Worm (Caenorhabditis elegans) whole organism, L4 larva: ENCODE results near the gene F59A6.13.

ENCODE experiments used
- D1046.2 ChIP-seq: fragments of 200-800 bp; sonication (Bioruptor generic); IDR thresholded peaks from 2 replicates; pipeline ENCODE4 v1.3.6; 2022; ENCODE audit warnings: missing genetic modification characterization, missing compliant biosample characterization
- F44E2.7 ChIP-seq: fragments of 200-800 bp; sonication (Bioruptor generic); IDR thresholded peaks from 2 replicates; pipeline ENCODE4 v2.1.2; 2022; ENCODE audit warnings: missing genetic modification characterization, missing compliant biosample characterization
- F49E8.2 ChIP-seq: sonication (generic microtip); optimal IDR thresholded peaks from 2 replicates; lab custom pipeline; 2016; ENCODE audit warnings: missing compliant biosample characterization, mild to moderate bottlenecking, missing genetic modification characterization, borderline replicate concordance
- T20F7.1 ChIP-seq: fragments of 200-800 bp; sonication (Bioruptor generic); optimal IDR thresholded peaks from 2 replicates; lab custom pipeline; 2018; ENCODE audit warnings: mild to moderate bottlenecking, missing genetic modification characterization, missing compliant biosample characterization
- T26A8.4 ChIP-seq: fragments of 200-800 bp; sonication (Bioruptor generic); IDR thresholded peaks from 2 replicates; pipeline ENCODE4 v1.3.6; 2022; ENCODE audit warnings: missing genetic modification characterization, missing compliant biosample characterization
- Y105C5A.15 ChIP-seq: fragments of 200-800 bp; sonication (Bioruptor generic); IDR thresholded peaks from 2 replicates; pipeline ENCODE4 v1.3.6; 2022; ENCODE audit warnings: missing genetic modification characterization, missing compliant biosample characterization
- Y48G9A.11 ChIP-seq: fragments of 200-800 bp; sonication (Bioruptor generic); IDR thresholded peaks from 2 replicates; pipeline ENCODE4 v1.3.6; 2022; ENCODE audit warnings: missing genetic modification reagents, missing genetic modification characterization, missing compliant biosample characterization
- Y75B8A.6 ChIP-seq: fragments of 200-800 bp; sonication (Bioruptor generic); IDR thresholded peaks from 2 replicates; pipeline ENCODE4 v1.3.6; 2022; ENCODE audit warnings: missing genetic modification reagents, missing genetic modification characterization, missing compliant biosample characterization
- aha-1 ChIP-seq: fragments of 150-350 bp; peaks from one replicate; lab custom pipeline; 2014; ENCODE audit warnings: missing biosample characterization, missing genetic modification characterization
- ceh-20 ChIP-seq: fragments of 200-800 bp; sonication (Bioruptor generic); IDR thresholded peaks from 2 replicates; pipeline ENCODE4 v1.3.6; 2022; ENCODE audit warnings: missing genetic modification reagents, missing genetic modification characterization, missing compliant biosample characterization
- ceh-44 ChIP-seq: fragments of 200-800 bp; sonication (Bioruptor generic); IDR thresholded peaks from 2 replicates; pipeline ENCODE4 v1.3.6; 2022; ENCODE audit warnings: missing genetic modification reagents, missing genetic modification characterization, missing compliant biosample characterization
- ceh-82 ChIP-seq: sonication (generic microtip); optimal IDR thresholded peaks from 2 replicates; lab custom pipeline; 2017; ENCODE audit warnings: missing biosample characterization, missing genetic modification characterization
- daf-16 ChIP-seq, 3 experiments: sonication (generic microtip); optimal IDR thresholded peaks; 2 replicates each; lab custom pipeline; 2016 to 2017; ENCODE audit warnings: missing genetic modification characterization in 3 of 3, missing genetic modification reagents in 3 of 3, mild to moderate bottlenecking in 2 of 3, missing compliant biosample characterization in 2 of 3, missing biosample characterization in 1 of 3, moderate library complexity in 1 of 3
- daf-19 ChIP-seq: fragments of 200-800 bp; sonication (Bioruptor generic); conservative IDR thresholded peaks from 2 replicates; pipeline ENCODE4 v1.3.6; 2022; ENCODE audit warnings: missing genetic modification characterization, missing compliant biosample characterization
- dmd-6 ChIP-seq: fragments of 200-800 bp; sonication (Bioruptor generic); IDR thresholded peaks from 2 replicates; pipeline ENCODE4 v1.3.6; 2022; ENCODE audit warnings: missing genetic modification reagents, missing genetic modification characterization, missing compliant biosample characterization
- dmd-9 ChIP-seq: fragments of 200-800 bp; sonication (Bioruptor generic); IDR thresholded peaks from 2 replicates; pipeline ENCODE4 v1.3.6; 2022; ENCODE audit warnings: missing genetic modification reagents, missing genetic modification characterization, missing compliant biosample characterization
- fos-1 ChIP-seq: fragments of 150-350 bp; optimal IDR thresholded peaks from 2 replicates; lab custom pipeline; 2014; ENCODE audit warnings: missing biosample characterization, missing genetic modification characterization
- hmg-1.1 ChIP-seq: fragments of 200-800 bp; sonication (Bioruptor generic); IDR thresholded peaks from 2 replicates; pipeline ENCODE4 v1.3.6; 2022; ENCODE audit warnings: missing genetic modification reagents, missing genetic modification characterization, missing compliant biosample characterization
- jun-1 ChIP-seq: fragments of 150-350 bp; optimal IDR thresholded peaks from 2 replicates; lab custom pipeline; 2014; ENCODE audit warnings: missing biosample characterization, missing genetic modification reagents, missing genetic modification characterization
- lim-7 ChIP-seq: fragments of 200-800 bp; sonication (Bioruptor generic); IDR thresholded peaks from 2 replicates; pipeline ENCODE4 v1.3.6; 2022; ENCODE audit warnings: missing genetic modification characterization, missing compliant biosample characterization
- lin-13 ChIP-seq: fragments of 150-350 bp; optimal IDR thresholded peaks from 2 replicates; lab custom pipeline; 2014; ENCODE audit warnings: missing biosample characterization, missing genetic modification reagents, missing genetic modification characterization
- lin-15B ChIP-seq: fragments of 150-350 bp; sonication (generic microtip); optimal IDR thresholded peaks from 3 replicates; lab custom pipeline; 2014; ENCODE audit warnings: missing biosample characterization, missing genetic modification characterization
- lin-29 ChIP-seq: fragments of 200-800 bp; sonication (Bioruptor generic); IDR thresholded peaks from 2 replicates; pipeline ENCODE4 v1.3.6; 2022; ENCODE audit warnings: missing genetic modification reagents, missing genetic modification characterization, missing compliant biosample characterization
- madf-5 ChIP-seq, 2 experiments: fragments of 200-800 bp; sonication (Bioruptor generic); IDR thresholded peaks; 2 replicates each; pipeline ENCODE4 v1.3.6; 2022; ENCODE audit warnings: missing compliant biosample characterization in 2 of 2, missing genetic modification characterization in 2 of 2
- madf-9 ChIP-seq: fragments of 200-800 bp; sonication (Bioruptor generic); conservative IDR thresholded peaks from 2 replicates; pipeline ENCODE4 v1.3.6; 2022; ENCODE audit warnings: missing genetic modification reagents, missing genetic modification characterization, missing compliant biosample characterization
- mdt-29 ChIP-seq: fragments of 200-800 bp; sonication (Bioruptor generic); IDR thresholded peaks from 2 replicates; pipeline ENCODE4 v1.3.6; 2022; ENCODE audit warnings: missing genetic modification reagents, missing genetic modification characterization, missing compliant biosample characterization
- mes-2 ChIP-seq: sonication (generic microtip); optimal IDR thresholded peaks from 2 replicates; lab custom pipeline; 2016; ENCODE audit warnings: missing genotype, mild to moderate bottlenecking, missing genetic modification characterization, missing compliant biosample characterization; ENCODE audit not compliant: poor library complexity, severe bottlenecking
- nhr-11 ChIP-seq: fragments of 150-350 bp; optimal IDR thresholded peaks from 2 replicates; lab custom pipeline; 2014; ENCODE audit warnings: missing biosample characterization, missing genetic modification characterization
- nhr-237 ChIP-seq: sonication (generic microtip); optimal IDR thresholded peaks from 2 replicates; lab custom pipeline; 2017; ENCODE audit warnings: missing biosample characterization, missing genetic modification characterization
- nhr-25 ChIP-seq: sonication (generic microtip); optimal IDR thresholded peaks from 2 replicates; lab custom pipeline; 2017; ENCODE audit warnings: missing genetic modification characterization, mild to moderate bottlenecking, missing compliant biosample characterization, antibody characterized with exemption, moderate library complexity, borderline replicate concordance; ENCODE audit not compliant: insufficient read depth
- nhr-28 ChIP-seq: fragments of 150-350 bp; optimal IDR thresholded peaks from 2 replicates; lab custom pipeline; 2014; ENCODE audit warnings: missing biosample characterization, missing genetic modification characterization
- nhr-6 ChIP-seq: fragments of 150-350 bp; optimal IDR thresholded peaks from 2 replicates; lab custom pipeline; 2014; ENCODE audit warnings: missing biosample characterization, missing genetic modification characterization
- nhr-77 ChIP-seq: fragments of 150-350 bp; optimal IDR thresholded peaks from 2 replicates; lab custom pipeline; 2014; ENCODE audit warnings: missing biosample characterization, missing genetic modification characterization
- sdz-12 ChIP-seq: fragments of 200-800 bp; sonication (Bioruptor generic); optimal IDR thresholded peaks from 2 replicates; lab custom pipeline; 2018; ENCODE audit warnings: mild to moderate bottlenecking, missing genetic modification characterization, missing compliant biosample characterization
- snpc-4 ChIP-seq: fragments of 150-350 bp; optimal IDR thresholded peaks from 2 replicates; lab custom pipeline; 2014; ENCODE audit warnings: missing biosample characterization, missing genetic modification characterization
- spr-3 ChIP-seq: fragments of 200-800 bp; sonication (Bioruptor generic); optimal IDR thresholded peaks from 2 replicates; lab custom pipeline; 2018; ENCODE audit warnings: mild to moderate bottlenecking, missing genetic modification characterization, missing compliant biosample characterization
- tag-97 ChIP-seq: fragments of 200-800 bp; sonication (Bioruptor generic); IDR thresholded peaks from 2 replicates; pipeline ENCODE4 v1.3.6; 2022; ENCODE audit warnings: missing genetic modification characterization, missing compliant biosample characterization
- zfp-2 ChIP-seq: sonication (generic microtip); optimal IDR thresholded peaks from 2 replicates; lab custom pipeline; 2016; ENCODE audit warnings: mild to moderate bottlenecking, missing genetic modification characterization, missing compliant biosample characterization
- zfp-3 ChIP-seq: fragments of 200-800 bp; sonication (Bioruptor generic); conservative IDR thresholded peaks from 2 replicates; pipeline ENCODE4 v1.3.6; 2022; ENCODE audit warnings: missing genetic modification reagents, missing genetic modification characterization, missing compliant biosample characterization

Gene F59A6.13

ce11 chrII:5057315-5057714, 34.7 kb downstream of the F59A6.13 start (continued):
- peak; percentile 83 for TF ChIP-seq dmd-9 (GFP tag; lab: Robert Waterston, UW)
- TF ChIP-seq mdt-29 (GFP tag; lab: Robert Waterston, UW), result peak; percentile 51; the same call in 1 of the 2 replicates
- peak; percentile 55 for TF ChIP-seq sdz-12 (GFP tag; lab: Kevin White, UChicago)
- TF ChIP-seq jun-1 (tag; lab: Kevin White, UChicago), result no peak
- TF ChIP-seq lim-7 (GFP tag; lab: Robert Waterston, UW), result peak; percentile 80
- TF ChIP-seq ceh-82, result no peak
- TF ChIP-seq aha-1 (tag; lab: Kevin White, UChicago), result peak; percentile 27
- no peak for TF ChIP-seq nhr-11 (tag; lab: Kevin White, UChicago)
- TF ChIP-seq zfp-2 (tag; lab: Kevin White, UChicago), result no peak
- TF ChIP-seq madf-5 (GFP tag; IDR thresholded peaks at IDR 0.05; lab: Robert Waterston, UW), result 0 out of 4 replicates have a peak, but pooled peaks of 1 of the 2 experiments have one; percentile 34
- TF ChIP-seq Y75B8A.6, result 0 out of 2 replicates have a peak, but pooled peaks have one; percentile 11
- peak; percentile 85 for TF ChIP-seq mes-2 (tag; lab: Kevin White, UChicago)
- peak; percentile 91 for TF ChIP-seq D1046.2 (GFP tag; lab: Robert Waterston, UW)
- peak; percentile 63 for TF ChIP-seq lin-29
- TF ChIP-seq lin-15B (tag; lab: Kevin White, UChicago), result no peak
- no peak for TF ChIP-seq nhr-6 (tag; lab: Kevin White, UChicago)
- TF ChIP-seq spr-3 (GFP tag; lab: Kevin White, UChicago), result peak; percentile 40
- peak; percentile 86; the same call in 1 of the 2 replicates for TF ChIP-seq Y105C5A.15 (GFP tag; lab: Robert Waterston, UW)
- peak; percentile 75 for TF ChIP-seq hmg-1.1 (GFP tag; lab: Robert Waterston, UW)
- peak; percentile 54; the same call in 1 of the 2 replicates for TF ChIP-seq ceh-44
- peak; percentile 60; the same call in 1 of the 2 replicates for TF ChIP-seq zfp-3
- TF ChIP-seq T20F7.1 (GFP tag; lab: Kevin White, UChicago), result peak; percentile 48
- no peak for TF ChIP-seq F44E2.7 (GFP tag; lab: Robert Waterston, UW)
- TF ChIP-seq fos-1 (tag; lab: Kevin White, UChicago), result no peak
- TF ChIP-seq lin-13, result peak; percentile 30
- TF ChIP-seq nhr-25, result peak; percentile 67
- peak; percentile 73 for TF ChIP-seq dmd-6
- TF ChIP-seq snpc-4 (tag; lab: Kevin White, UChicago), result peak; percentile 93
- peak; percentile 63 for TF ChIP-seq Y48G9A.11 (GFP tag; lab: Robert Waterston, UW)
- TF ChIP-seq tag-97 (GFP tag; lab: Robert Waterston, UW), result no peak
- TF ChIP-seq madf-9 (GFP tag; lab: Robert Waterston, UW), result peak; percentile 39; the same call in 1 of the 2 replicates
- TF ChIP-seq ceh-20, result 0 out of 2 replicates have a peak, but pooled peaks have one; percentile 45

- TF ChIP-seq daf-16 (GFP tag; optimal IDR thresholded peaks at IDR 0.05; lab: Kevin White, UChicago) (no peak), daf-16 (tag; optimal IDR thresholded peaks at IDR 0.05; lab: Kevin White, UChicago) (no peak), zfp-2 (tag; lab: Kevin White, UChicago) (no peak), nhr-237 (tag; lab: Kevin White, UChicago) (no peak), daf-19 (no peak), ceh-82 (no peak), dmd-6 (no peak), nhr-28 (tag; lab: Kevin White, UChicago) (no peak), nhr-77 (no peak), T20F7.1 (GFP tag; lab: Kevin White, UChicago) (no peak), T26A8.4 (GFP tag; lab: Robert Waterston, UW) (no peak), dmd-9 (GFP tag; lab: Robert Waterston, UW) (no peak), F49E8.2 (no peak), ceh-20 (no peak)
Measured at ce11 chrII:5058036-5058435, 35.4 kb downstream of the F59A6.13 start, which contains the start of gene C27A2.12. Gene C27A2.12 (minus strand): TSS chrII:5058136.
